Worm (Caenorhabditis elegans) whole organism, late embryonic: ENCODE results near the gene ceh-38.

ENCODE experiments used
- C08G9.2 ChIP-seq: sonication (generic microtip); optimal IDR thresholded peaks from 2 replicates; lab custom pipeline; 2016; ENCODE audit warnings: mild to moderate bottlenecking, missing genetic modification characterization, moderate library complexity, missing compliant biosample characterization
- C38D4.7 ChIP-seq: fragments of 200-800 bp; sonication (Bioruptor generic); optimal IDR thresholded peaks from 2 replicates; lab custom pipeline; 2018; ENCODE audit warnings: mild to moderate bottlenecking, missing genetic modification characterization, moderate library complexity, missing compliant biosample characterization
- F13H6.1 ChIP-seq: sonication (generic microtip); optimal IDR thresholded peaks from 2 replicates; lab custom pipeline; 2016; ENCODE audit warnings: missing genetic modification characterization, missing compliant biosample characterization
- K02D7.2 ChIP-seq: sonication (generic microtip); optimal IDR thresholded peaks from 2 replicates; lab custom pipeline; 2017; ENCODE audit warnings: mild to moderate bottlenecking, missing genetic modification characterization, missing compliant biosample characterization
- K09A11.1 ChIP-seq: sonication (generic microtip); optimal IDR thresholded peaks from 2 replicates; lab custom pipeline; 2017; ENCODE audit warnings: antibody characterized with exemption, mild to moderate bottlenecking, missing genetic modification characterization, missing compliant biosample characterization; ENCODE audit not compliant: insufficient read depth
- T23F11.4 ChIP-seq: fragments of 200-800 bp; sonication (Bioruptor generic); optimal IDR thresholded peaks from 2 replicates; lab custom pipeline; 2018; ENCODE audit warnings: mild to moderate bottlenecking, missing genetic modification characterization, missing compliant biosample characterization
- Y22D7AL.16 ChIP-seq: sonication (generic microtip); optimal IDR thresholded peaks from 2 replicates; lab custom pipeline; 2016; ENCODE audit warnings: missing genetic modification characterization, missing compliant biosample characterization
- ahr-1 ChIP-seq: sonication (generic microtip); optimal IDR thresholded peaks from 2 replicates; lab custom pipeline; 2016; ENCODE audit warnings: missing genetic modification characterization, missing compliant biosample characterization
- ama-1 ChIP-seq: fragments of 150-350 bp; optimal IDR thresholded peaks from 2 replicates; lab custom pipeline; 2014
- ceh-18 ChIP-seq: sonication (generic microtip); optimal IDR thresholded peaks from 2 replicates; lab custom pipeline; 2016; ENCODE audit warnings: missing genetic modification characterization, missing compliant biosample characterization
- ceh-19 ChIP-seq: fragments of 200-800 bp; sonication (Bioruptor generic); optimal IDR thresholded peaks from 2 replicates; lab custom pipeline; 2018; ENCODE audit warnings: mild to moderate bottlenecking, missing genetic modification characterization, missing compliant biosample characterization
- ceh-2 ChIP-seq: sonication (generic microtip); optimal IDR thresholded peaks from 2 replicates; lab custom pipeline; 2016; ENCODE audit warnings: missing genotype, missing genetic modification characterization, missing compliant biosample characterization
- ceh-22 ChIP-seq: sonication (generic microtip); optimal IDR thresholded peaks from 2 replicates; lab custom pipeline; 2017; ENCODE audit warnings: missing biosample characterization, missing genetic modification characterization
- ceh-24 ChIP-seq: sonication (generic microtip); optimal IDR thresholded peaks from 2 replicates; lab custom pipeline; 2016; ENCODE audit warnings: mild to moderate bottlenecking, missing genetic modification characterization, missing compliant biosample characterization
- ceh-30 ChIP-seq: fragments of 150-350 bp; optimal IDR thresholded peaks from 2 replicates; lab custom pipeline; 2014; ENCODE audit warnings: missing biosample characterization, missing genetic modification characterization
- ceh-34 ChIP-seq: sonication (generic microtip); optimal IDR thresholded peaks from 2 replicates; lab custom pipeline; 2016; ENCODE audit warnings: mild to moderate bottlenecking, missing genetic modification characterization, missing compliant biosample characterization
- ceh-45 ChIP-seq: fragments of 200-800 bp; sonication (Bioruptor generic); IDR thresholded peaks from 2 replicates; pipeline ENCODE4 v1.3.6; 2022; ENCODE audit warnings: missing genetic modification reagents, missing genetic modification characterization, missing compliant biosample characterization
- ceh-48 ChIP-seq: sonication (generic microtip); optimal IDR thresholded peaks from 2 replicates; lab custom pipeline; 2016; ENCODE audit warnings: missing genetic modification characterization, inconsistent platforms, missing compliant biosample characterization
- ceh-6 ChIP-seq: fragments of 200-800 bp; sonication (Bioruptor generic); optimal IDR thresholded peaks from 2 replicates; lab custom pipeline; 2018; ENCODE audit warnings: mild to moderate bottlenecking, missing genetic modification characterization, missing compliant biosample characterization
- ceh-9 ChIP-seq: sonication (generic microtip); optimal IDR thresholded peaks from 2 replicates; lab custom pipeline; 2016; ENCODE audit warnings: mild to moderate bottlenecking, missing genetic modification characterization, inconsistent platforms, missing compliant biosample characterization
- che-1 ChIP-seq: sonication (generic microtip); optimal IDR thresholded peaks from 2 replicates; lab custom pipeline; 2016; ENCODE audit warnings: mild to moderate bottlenecking, missing genetic modification characterization, missing compliant biosample characterization
- dve-1 ChIP-seq: sonication (generic microtip); optimal IDR thresholded peaks from 2 replicates; lab custom pipeline; 2017; ENCODE audit warnings: antibody characterized with exemption, mild to moderate bottlenecking, missing genetic modification characterization, missing compliant biosample characterization
- eyg-1 ChIP-seq: sonication (generic microtip); optimal IDR thresholded peaks from 2 replicates; lab custom pipeline; 2016; ENCODE audit warnings: missing genotype, missing genetic modification characterization, missing compliant biosample characterization
- fax-1 ChIP-seq: sonication (generic microtip); optimal IDR thresholded peaks from 2 replicates; lab custom pipeline; 2016; ENCODE audit warnings: missing genotype, missing genetic modification characterization, missing compliant biosample characterization
- fkh-10 ChIP-seq: fragments of 150-350 bp; optimal IDR thresholded peaks from 2 replicates; lab custom pipeline; 2014; ENCODE audit warnings: missing biosample characterization, missing genetic modification reagents, missing genetic modification characterization
- fkh-6 ChIP-seq: sonication (generic microtip); optimal IDR thresholded peaks from 2 replicates; lab custom pipeline; 2016; ENCODE audit warnings: missing genetic modification characterization, missing compliant biosample characterization
- gmeb-2 ChIP-seq: sonication (generic microtip); optimal IDR thresholded peaks from 2 replicates; lab custom pipeline; 2016; ENCODE audit warnings: missing genetic modification characterization, inconsistent platforms, missing compliant biosample characterization
- hlh-13 ChIP-seq: fragments of 200-800 bp; sonication (Bioruptor generic); optimal IDR thresholded peaks from 2 replicates; lab custom pipeline; 2018; ENCODE audit warnings: mild to moderate bottlenecking, missing genetic modification characterization, missing compliant biosample characterization
- hlh-30 ChIP-seq: sonication (generic microtip); optimal IDR thresholded peaks from 2 replicates; lab custom pipeline; 2017; ENCODE audit warnings: antibody characterized with exemption, missing genetic modification characterization, missing compliant biosample characterization; ENCODE audit not compliant: insufficient read depth
- hlh-8 ChIP-seq: sonication (generic microtip); optimal IDR thresholded peaks from 2 replicates; lab custom pipeline; 2016; ENCODE audit warnings: missing genotype, missing genetic modification characterization, missing compliant biosample characterization
- lin-11 ChIP-seq: fragments of 200-800 bp; sonication (Bioruptor generic); optimal IDR thresholded peaks from 2 replicates; lab custom pipeline; 2018; ENCODE audit warnings: mild to moderate bottlenecking, missing genetic modification characterization, missing compliant biosample characterization
- madf-2 ChIP-seq: sonication (generic microtip); optimal IDR thresholded peaks from 2 replicates; lab custom pipeline; 2017; ENCODE audit warnings: missing genetic modification characterization, missing compliant biosample characterization
- nhr-11 ChIP-seq: fragments of 150-350 bp; optimal IDR thresholded peaks from 2 replicates; lab custom pipeline; 2014; ENCODE audit warnings: missing biosample characterization, missing genetic modification characterization
- nhr-232 ChIP-seq: sonication (generic microtip); optimal IDR thresholded peaks from 2 replicates; lab custom pipeline; 2016; ENCODE audit warnings: missing genetic modification characterization, missing compliant biosample characterization
- npax-4 ChIP-seq: sonication (generic microtip); optimal IDR thresholded peaks from 2 replicates; lab custom pipeline; 2016; ENCODE audit warnings: missing genetic modification characterization, missing compliant biosample characterization
- odd-2 ChIP-seq: sonication (generic microtip); optimal IDR thresholded peaks from 2 replicates; lab custom pipeline; 2017; ENCODE audit warnings: antibody characterized with exemption, mild to moderate bottlenecking, missing genetic modification characterization, missing compliant biosample characterization
- pag-3 ChIP-seq: sonication (generic microtip); optimal IDR thresholded peaks from 2 replicates; lab custom pipeline; 2016; ENCODE audit warnings: missing compliant biosample characterization, missing genetic modification characterization, borderline replicate concordance
- pat-9 ChIP-seq: fragments of 200-800 bp; sonication (Bioruptor generic); optimal IDR thresholded peaks from 2 replicates; lab custom pipeline; 2018; ENCODE audit warnings: mild to moderate bottlenecking, missing genetic modification characterization, moderate library complexity, missing compliant biosample characterization
- pax-1 ChIP-seq: fragments of 150-350 bp; optimal IDR thresholded peaks from 2 replicates; lab custom pipeline; 2014; ENCODE audit warnings: missing biosample characterization, missing genetic modification characterization
- pha-2 ChIP-seq: sonication (generic microtip); optimal IDR thresholded peaks from 2 replicates; lab custom pipeline; 2017; ENCODE audit warnings: mild to moderate bottlenecking, missing genetic modification characterization, missing compliant biosample characterization
- pqm-1 ChIP-seq: sonication (generic microtip); optimal IDR thresholded peaks from 2 replicates; lab custom pipeline; 2016; ENCODE audit warnings: missing genetic modification characterization, missing compliant biosample characterization
- rnt-1 ChIP-seq: sonication (generic microtip); optimal IDR thresholded peaks from 2 replicates; lab custom pipeline; 2016; ENCODE audit warnings: missing genetic modification characterization, missing compliant biosample characterization
- sdc-2 ChIP-seq: sonication (generic microtip); optimal IDR thresholded peaks from 2 replicates; lab custom pipeline; 2016; ENCODE audit warnings: missing genotype, missing genetic modification characterization, missing compliant biosample characterization
- sox-2 ChIP-seq: fragments of 200-800 bp; sonication (Bioruptor generic); IDR thresholded peaks from 2 replicates; pipeline ENCODE4 v1.3.6; 2022; ENCODE audit warnings: missing genetic modification reagents, missing genetic modification characterization, missing compliant biosample characterization
- sox-4 ChIP-seq: sonication (generic microtip); optimal IDR thresholded peaks from 2 replicates; lab custom pipeline; 2017; ENCODE audit warnings: mild to moderate bottlenecking, missing genetic modification characterization, inconsistent platforms, missing compliant biosample characterization
- tbx-2 ChIP-seq: sonication (generic microtip); optimal IDR thresholded peaks from 2 replicates; lab custom pipeline; 2016; ENCODE audit warnings: missing genetic modification characterization, missing compliant biosample characterization
- ttx-3 ChIP-seq: sonication (generic microtip); optimal IDR thresholded peaks from 2 replicates; lab custom pipeline; 2016; ENCODE audit warnings: missing genetic modification reagents, missing genetic modification characterization, missing compliant biosample characterization
- unc-3 ChIP-seq, 2 experiments: fragments of 200-800 bp in 1 of 2; sonication (Bioruptor generic) in 1 of 2; sonication (generic microtip) in 1 of 2; conservative IDR thresholded peaks in 1 of 2; optimal IDR thresholded peaks in 1 of 2; 2 replicates each; pipeline versions ENCODE4 v1.3.6 to Lab custom; 2016 to 2022; ENCODE audit warnings: missing compliant biosample characterization in 2 of 2, missing genetic modification characterization in 2 of 2, missing genetic modification reagents in 1 of 2
- unc-42 ChIP-seq: sonication (generic microtip); optimal IDR thresholded peaks from 2 replicates; lab custom pipeline; 2016; ENCODE audit warnings: missing genotype, missing genetic modification characterization, missing compliant biosample characterization
- unc-55 ChIP-seq: sonication (generic microtip); optimal IDR thresholded peaks from 2 replicates; lab custom pipeline; 2017; ENCODE audit warnings: missing biosample characterization, missing genetic modification reagents, missing genetic modification characterization
- unc-86 ChIP-seq: sonication (generic microtip); optimal IDR thresholded peaks from 2 replicates; lab custom pipeline; 2016; ENCODE audit warnings: missing genetic modification characterization, missing compliant biosample characterization
- zip-5 ChIP-seq: sonication (generic microtip); optimal IDR thresholded peaks from 2 replicates; lab custom pipeline; 2016; ENCODE audit warnings: missing genetic modification characterization, missing compliant biosample characterization
- ztf-16 ChIP-seq: sonication (generic microtip); optimal IDR thresholded peaks from 2 replicates; lab custom pipeline; 2017; ENCODE audit warnings: missing genetic modification characterization, missing compliant biosample characterization

ceh-38 gene

ce11 chrII:6951250-6951806 is at the start of gene ceh-38, which contains the start of gene malt-1:
TSS of gene ceh-38 (plus strand) at chrII:6951526.
TSS of gene malt-1 (minus strand) at chrII:6951300.
- TF ChIP-seq rnt-1 (tag; lab: Kevin White, UChicago) (peak; percentile 51), pha-2 (tag; lab: Kevin White, UChicago) (no peak), pqm-1 (tag; lab: Kevin White, UChicago) (no peak), unc-55 (GFP tag; lab: Kevin White, UChicago) (peak; percentile 82), unc-42 (peak; percentile 86), K09A11.1 (tag; lab: Kevin White, UChicago) (no peak), ceh-6 (peak; percentile 47), unc-86 (peak; percentile 47), npax-4 (no peak), ceh-45 (no peak), fax-1 (tag; lab: Kevin White, UChicago) (no peak), ztf-16 (tag; lab: Kevin White, UChicago) (no peak), sox-2 (GFP tag; lab: Robert Waterston, UW) (no peak), ahr-1 (tag; lab: Kevin White, UChicago) (no peak), nhr-232 (tag; lab: Kevin White, UChicago) (no peak), hlh-8 (tag; lab: Kevin White, UChicago) (peak; percentile 19), ceh-18 (tag; lab: Kevin White, UChicago) (peak; percentile 80), ceh-34 (peak; percentile 57), K02D7.2 (tag; lab: Kevin White, UChicago) (no peak), ceh-48 (peak; percentile 100), ama-1 (lab: Kevin White, UChicago) (no peak), sdc-2 (no peak), dve-1 (tag; lab: Kevin White, UChicago) (peak; percentile 68), fkh-6 (tag; lab: Kevin White, UChicago) (no peak), ceh-24 (no peak), gmeb-2 (tag; lab: Kevin White, UChicago) (no peak), F13H6.1 (tag; lab: Kevin White, UChicago) (no peak), unc-3 (GFP tag; conservative IDR thresholded peaks at IDR 0.05; lab: Robert Waterston, UW) (no peak), unc-3 (tag; optimal IDR thresholded peaks at IDR 0.05; lab: Kevin White, UChicago) (no peak), ceh-2 (peak; percentile 56), ceh-22 (tag; lab: Kevin White, UChicago) (no peak), C08G9.2 (tag; lab: Kevin White, UChicago) (no peak), tbx-2 (tag; lab: Kevin White, UChicago) (peak; percentile 84), che-1 (tag; lab: Kevin White, UChicago) (no peak), zip-5 (tag; lab: Kevin White, UChicago) (no peak), nhr-11 (tag; lab: Kevin White, UChicago) (no peak), eyg-1 (no peak), fkh-10 (GFP tag; lab: Kevin White, UChicago) (peak; percentile 3), pax-1 (tag; lab: Kevin White, UChicago) (peak; percentile 69), lin-11 (tag; lab: Kevin White, UChicago) (no peak), ttx-3 (no peak), ceh-19 (GFP tag; lab: Kevin White, UChicago) (peak; percentile 56), T23F11.4 (no peak), madf-2 (tag; lab: Kevin White, UChicago) (peak; percentile 20), hlh-13 (no peak), odd-2 (tag; lab: Kevin White, UChicago) (no peak), Y22D7AL.16 (tag; lab: Kevin White, UChicago) (no peak), sox-4 (no peak), hlh-30 (tag; lab: Kevin White, UChicago) (peak; percentile 92), pat-9 (tag; lab: Kevin White, UChicago) (no peak), C38D4.7 (no peak), ceh-30 (tag; lab: Kevin White, UChicago) (no peak), ceh-9 (tag; lab: Kevin White, UChicago) (no peak), pag-3 (tag; lab: Kevin White, UChicago) (no peak)
